Worm (Caenorhabditis elegans): ENCODE data around the gene H21P03.10.

H21P03.10 gene

ce11 chrIV:11520960-11521359 is 20.4 kb downstream of the H21P03.10 start, which contains the start of the genes M04B2.4 and gfl-1 (continued):
- TF ChIP-seq irx-1 (tag; optimal IDR thresholded peaks at IDR 0.05) (peak; percentile 35), tlp-1 (tag; optimal IDR thresholded peaks at IDR 0.05) (no peak), mef-2 (tag; optimal IDR thresholded peaks at IDR 0.05) (no peak), ztf-4 (tag; optimal IDR thresholded peaks at IDR 0.05) (no peak), nhr-76 (tag; optimal IDR thresholded peaks at IDR 0.05) (no peak), ceh-90 (tag; optimal IDR thresholded peaks at IDR 0.05) (no peak), tbx-2 (tag; optimal IDR thresholded peaks at IDR 0.05) (peak; percentile 40), sup-37 (GFP tag; optimal IDR thresholded peaks at IDR 0.05) (no peak), isw-1 (GFP tag; IDR thresholded peaks at IDR 0.05) (peak; percentile 6; the same call in 1 of the 2 replicates), hlh-4 (tag; optimal IDR thresholded peaks at IDR 0.05) (no peak), snu-23 (GFP tag; optimal IDR thresholded peaks at IDR 0.05) (peak; percentile 59), lin-15B (tag; optimal IDR thresholded peaks at IDR 0.05) (peak; percentile 26)

DNA sequence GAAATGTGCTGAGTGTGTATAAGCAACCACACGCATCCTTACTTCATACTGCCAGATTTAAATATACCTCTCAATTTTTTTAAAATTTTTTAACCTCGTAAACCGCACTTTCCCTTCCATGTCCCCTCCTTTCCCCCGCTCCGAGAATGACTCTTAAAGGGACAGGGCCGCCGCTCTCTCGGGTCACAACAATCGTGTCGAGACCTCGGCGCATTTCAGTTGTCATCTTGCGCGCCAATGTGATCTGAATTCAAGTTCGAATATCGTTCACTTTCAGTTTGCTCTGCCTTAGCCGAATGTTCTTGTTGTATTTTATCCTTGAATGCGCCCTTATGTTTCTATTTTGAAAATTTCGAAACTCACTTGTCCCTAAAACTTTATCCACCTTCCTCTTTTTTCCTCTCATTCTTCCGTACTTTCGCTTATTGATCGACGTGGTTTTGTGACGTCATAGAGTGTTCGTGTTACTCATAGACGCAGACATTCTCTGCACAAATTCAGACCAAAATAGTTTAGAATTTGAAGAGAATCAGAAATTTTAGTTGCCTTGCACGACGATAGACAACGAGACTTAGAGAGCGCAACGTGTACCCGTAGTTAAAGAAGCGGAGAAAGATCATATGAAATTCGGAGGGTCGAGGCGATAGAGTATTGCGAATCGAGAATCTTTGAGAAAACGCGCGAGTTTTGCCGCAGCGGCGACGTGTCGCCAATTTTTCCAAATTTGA is 21.9 kb downstream of the H21P03.10 start:
- no peak for TF ChIP-seq lin-39 (tag; optimal IDR thresholded peaks at IDR 0.05)
- TF ChIP-seq sox-4 (tag; optimal IDR thresholded peaks at IDR 0.05) = no peak
- TF ChIP-seq fos-1 (tag; optimal IDR thresholded peaks at IDR 0.05) = peak; percentile 74
- no peak for TF ChIP-seq hlh-4 (tag; optimal IDR thresholded peaks at IDR 0.05)
- no peak for TF ChIP-seq sup-37 (GFP tag; optimal IDR thresholded peaks at IDR 0.05)
- no peak for TF ChIP-seq snpc-4 (tag; optimal IDR thresholded peaks at IDR 0.05)
- no peak for TF ChIP-seq nhr-76 (tag; optimal IDR thresholded peaks at IDR 0.05)
- TF ChIP-seq ets-5 (GFP tag; IDR thresholded peaks at IDR 0.05) = no peak
- peak; percentile 70 for TF ChIP-seq nhr-19 (GFP tag; conservative IDR thresholded peaks at IDR 0.05)
- TF ChIP-seq unc-62 (GFP tag; optimal IDR thresholded peaks at IDR 0.05) = no peak
- TF ChIP-seq alr-1 (tag; optimal IDR thresholded peaks at IDR 0.05; ENCODE audit: borderline replicate concordance) = no peak
- TF ChIP-seq zip-4 (GFP tag; optimal IDR thresholded peaks at IDR 0.05) = no peak
- peak; percentile 50 for TF ChIP-seq lin-15B (tag; optimal IDR thresholded peaks at IDR 0.05)
- peak; percentile 76 for TF ChIP-seq fkh-8 (tag; optimal IDR thresholded peaks at IDR 0.05)
- no peak for TF ChIP-seq ces-1 (GFP tag; optimal IDR thresholded peaks at IDR 0.05)
- TF ChIP-seq nhr-12 (tag; optimal IDR thresholded peaks at IDR 0.05) = no peak
- TF ChIP-seq zag-1 (tag; optimal IDR thresholded peaks at IDR 0.05) = no peak
- TF ChIP-seq nhr-11 (tag; optimal IDR thresholded peaks at IDR 0.05) = peak; percentile 70
- TF ChIP-seq unc-30 (tag; optimal IDR thresholded peaks at IDR 0.05) = no peak
- peak; percentile 27 for TF ChIP-seq elt-2 (tag; optimal IDR thresholded peaks at IDR 0.05)
- TF ChIP-seq nhr-77 (tag; optimal IDR thresholded peaks at IDR 0.05) = peak; percentile 58
- peak; percentile 37 for TF ChIP-seq C16A3.4 (tag; optimal IDR thresholded peaks at IDR 0.05)
- TF ChIP-seq hlh-17 (GFP tag; optimal IDR thresholded peaks at IDR 0.05; ENCODE audit: borderline replicate concordance) = no peak
- peak; percentile 77 for TF ChIP-seq xbp-1 (tag; optimal IDR thresholded peaks at IDR 0.05)
- TF ChIP-seq unc-98 (GFP tag; IDR thresholded peaks at IDR 0.05) = no peak
- peak; percentile 95 for TF ChIP-seq nhr-85 (tag)
- peak; percentile 69 for TF ChIP-seq lir-3 (tag; optimal IDR thresholded peaks at IDR 0.05; ENCODE audit: poor library complexity)
- no peak for TF ChIP-seq aha-1 (tag; optimal IDR thresholded peaks at IDR 0.05)
- peak; percentile 29 to 56 (median 55) for TF ChIP-seq dpl-1 (GFP tag; optimal IDR thresholded peaks at IDR 0.05)
- peak; percentile 74 for TF ChIP-seq rnt-1 (tag; optimal IDR thresholded peaks at IDR 0.05)
- no peak for TF ChIP-seq ceh-63 (GFP tag; optimal IDR thresholded peaks at IDR 0.05)
- peak; percentile 86 for TF ChIP-seq snu-23 (GFP tag; optimal IDR thresholded peaks at IDR 0.05)
- TF ChIP-seq aly-2 (tag; optimal IDR thresholded peaks at IDR 0.05) = peak; percentile 68
- peak; percentile 25; the same call in 1 of the 2 replicates for TF ChIP-seq grh-1 (GFP tag; IDR thresholded peaks at IDR 0.05)
- peak; percentile 56 for TF ChIP-seq nhr-237 (tag; optimal IDR thresholded peaks at IDR 0.05)
- TF ChIP-seq nhr-84 (tag; optimal IDR thresholded peaks at IDR 0.05) = no peak
- TF ChIP-seq jun-1 (tag; optimal IDR thresholded peaks at IDR 0.05) = peak; percentile 77
- peak; percentile 4 for TF ChIP-seq vab-15 (tag; optimal IDR thresholded peaks at IDR 0.05)
- peak; percentile 48 for TF ChIP-seq ceh-8 (GFP tag; optimal IDR thresholded peaks at IDR 0.05)
- TF ChIP-seq nhr-47 (tag; optimal IDR thresholded peaks at IDR 0.05) = peak; percentile 80
- TF ChIP-seq tbx-2 (tag; optimal IDR thresholded peaks at IDR 0.05) = peak; percentile 79
- no peak for TF ChIP-seq C04F5.9 (tag; optimal IDR thresholded peaks at IDR 0.05)
- no peak for TF ChIP-seq mab-9 (GFP tag; IDR thresholded peaks at IDR 0.05)
- TF ChIP-seq unc-130 (tag; optimal IDR thresholded peaks at IDR 0.05) = peak; percentile 49

Measured in whole organism, L1 larva.